Worm (Caenorhabditis elegans): ENCODE results near the gene W07E11.1.

W07E11.1 gene

DNA sequence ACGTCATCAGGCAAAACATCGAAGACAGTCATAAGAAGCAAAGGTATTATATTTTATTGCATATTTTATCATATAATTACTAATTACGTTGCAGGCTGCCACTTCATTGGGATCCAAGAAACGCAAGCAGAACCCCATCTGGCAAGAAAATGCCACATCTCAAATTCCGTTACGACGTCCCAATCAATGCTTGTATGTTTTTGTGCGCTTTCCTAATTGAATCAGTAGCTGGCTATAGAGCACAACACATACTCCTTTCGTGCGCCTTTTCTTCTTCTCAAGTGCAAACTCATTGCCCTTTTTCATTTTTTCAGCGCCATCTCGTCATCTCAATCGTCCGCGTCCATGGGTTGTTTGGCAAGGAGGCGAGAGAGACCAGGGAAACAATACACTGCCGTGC lies 66.5 kb downstream of the W07E11.1 start:
- TF ChIP-seq ces-1 (GFP tag; optimal IDR thresholded peaks at IDR 0.05) (peak; percentile 98), M03D4.4 (tag; optimal IDR thresholded peaks at IDR 0.05) (no peak)
